Fruit fly (Drosophila melanogaster): ENCODE measurements around the gene CG32811.

- TF ChIP-seq ttk (optimal IDR thresholded peaks at IDR 0.05) (no peak), Sin3A (optimal IDR thresholded peaks at IDR 0.05) (no peak), insv (optimal IDR thresholded peaks at IDR 0.05) (no peak)
Observed at dm6 chrX:1299928-1300327, 1.7 kb upstream of the CG32811 start.

All from Kc167 (cell line).